Fruit fly (Drosophila melanogaster): ENCODE measurements around the gene eIF4G1.
"Not testable (repeated sequence)": the region's sequence is repeated elsewhere in the genome, so short reads cannot be mapped to it uniquely, and the experiment has no call there.

DNA sequence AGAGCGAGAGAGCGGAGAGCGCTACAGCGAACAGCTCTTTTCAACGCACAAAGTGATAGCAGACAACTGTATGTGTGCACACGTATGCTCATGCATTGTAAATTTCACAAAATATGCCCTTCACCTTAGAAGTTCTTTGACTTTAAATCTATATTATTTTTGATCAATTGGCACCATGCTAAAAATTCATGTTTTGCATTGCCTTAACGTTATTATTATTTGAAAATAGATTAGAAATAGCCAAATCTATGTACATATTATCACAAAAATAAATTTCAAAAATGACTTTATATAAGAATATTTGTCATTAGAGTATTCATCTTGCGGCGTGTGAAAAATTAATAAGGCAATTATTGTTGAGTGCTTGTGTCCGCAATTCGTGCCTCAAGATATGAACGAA lies 22.5 kb downstream of the eIF4G1 start:
- not testable (repeated sequence) for TF ChIP-seq Tbp (GFP tag; optimal IDR thresholded peaks at IDR 0.05); CG8478 (optimal IDR thresholded peaks at IDR 0.05); CG11504 (tag; optimal IDR thresholded peaks at IDR 0.05)
